Fruit fly (Drosophila melanogaster): Measurements from ENCODE around the gene Uggt.

dm6 chr3L:18872440-18872839 is at the start of gene Uggt, which contains the start of gene Rad9:
- TF ChIP-seq CG12605 (GFP tag; IDR thresholded peaks at IDR 0.05) (no peak), CG8301 (tag; optimal IDR thresholded peaks at IDR 0.05) (no peak), EcR (GFP tag; optimal IDR thresholded peaks at IDR 0.05) (no peak), rn (GFP tag; IDR thresholded peaks at IDR 0.05) (no peak), Ets98B (GFP tag; IDR thresholded peaks at IDR 0.05) (no peak), CG13204 (GFP tag; optimal IDR thresholded peaks at IDR 0.05) (no peak), CG4496 (GFP tag; IDR thresholded peaks at IDR 0.05) (no peak), CG15710 (tag; optimal IDR thresholded peaks at IDR 0.05) (no peak)

Data from whole organism, pupa.